Worm (Caenorhabditis elegans): ENCODE results near the gene srh-272.

- TF ChIP-seq mdl-1 (tag; optimal IDR thresholded peaks at IDR 0.05) (no peak), lin-15B (tag; optimal IDR thresholded peaks at IDR 0.05) (no peak), fkh-10 (GFP tag; optimal IDR thresholded peaks at IDR 0.05) (no peak), ztf-11 (tag; optimal IDR thresholded peaks at IDR 0.05) (no peak), snpc-4 (tag; optimal IDR thresholded peaks at IDR 0.05) (no peak), lin-39 (tag; optimal IDR thresholded peaks at IDR 0.05) (no peak), unc-39 (tag; optimal IDR thresholded peaks at IDR 0.05) (no peak), nfya-1 (tag; optimal IDR thresholded peaks at IDR 0.05; ENCODE audit: insufficient read depth) (no peak), pha-4 (tag; optimal IDR thresholded peaks at IDR 0.05) (no peak)
These were observed 32.3 kb upstream of the srh-272 start, which contains the start of gene srw-2 for ce11 chrV:2830817-2831216.

Measured in whole organism, L3 larva.